Fruit fly (Drosophila melanogaster) whole organism, prepupa: ENCODE measurements around the gene CG31798.

Source experiments
- CG10631 ChIP-seq: fragments of 200-800 bp; sonication (Bioruptor generic); optimal IDR thresholded peaks from 2 replicates; lab custom pipeline; 2016; ENCODE audit warnings: missing biosample characterization, missing genetic modification characterization
- CG10669 ChIP-seq: fragments of 200-800 bp; sonication (Bioruptor generic); optimal IDR thresholded peaks from 3 replicates; lab custom pipeline; 2018; ENCODE audit warnings: missing biosample characterization, mild to moderate bottlenecking, missing genetic modification characterization, moderate library complexity
- CG11294 ChIP-seq: fragments of 200-800 bp; sonication (Bioruptor generic); IDR thresholded peaks from 2 replicates; pipeline ENCODE4 v1.3.6; 2022; ENCODE audit warnings: missing biosample characterization, missing genetic modification characterization
- CG11762 ChIP-seq: fragments of 200-800 bp; sonication (Bioruptor generic); optimal IDR thresholded peaks from 3 replicates; lab custom pipeline; 2016; ENCODE audit warnings: missing biosample characterization, missing genetic modification characterization; ENCODE audit not compliant: insufficient read depth
- CG11902 ChIP-seq: fragments of 200-800 bp; sonication (Bioruptor generic); optimal IDR thresholded peaks from 3 replicates; lab custom pipeline; 2016; ENCODE audit warnings: missing biosample characterization, missing genetic modification characterization
- CG15336 ChIP-seq: fragments of 200-800 bp; sonication (Bioruptor generic); IDR thresholded peaks from 2 replicates; pipeline ENCODE4 v1.3.6; 2022; ENCODE audit warnings: missing biosample characterization, missing genetic modification characterization
- CG31627 ChIP-seq: fragments of 200-800 bp; sonication (Bioruptor generic); optimal IDR thresholded peaks from 3 replicates; lab custom pipeline; 2016; ENCODE audit warnings: missing biosample characterization, missing genetic modification characterization
- CG34406 ChIP-seq: fragments of 200-800 bp; sonication (Bioruptor generic); optimal IDR thresholded peaks from 3 replicates; lab custom pipeline; 2016; ENCODE audit warnings: missing biosample characterization, missing genetic modification characterization
- CG3919 ChIP-seq: fragments of 200-800 bp; sonication (Bioruptor generic); optimal IDR thresholded peaks from 3 replicates; lab custom pipeline; 2016; ENCODE audit warnings: missing biosample characterization, missing genetic modification characterization
- CG4318 ChIP-seq: fragments of 200-800 bp; sonication (Bioruptor generic); optimal IDR thresholded peaks from 3 replicates; lab custom pipeline; 2017; ENCODE audit warnings: missing biosample characterization, mild to moderate bottlenecking, missing genetic modification characterization
- CG6163 ChIP-seq: fragments of 200-800 bp; sonication (Bioruptor generic); IDR thresholded peaks from 3 replicates; pipeline ENCODE4 v1.3.6; 2022; ENCODE audit warnings: missing biosample characterization, missing genetic modification characterization
- CG6276 ChIP-seq: fragments of 200-800 bp; sonication (Bioruptor generic); optimal IDR thresholded peaks from 2 replicates; lab custom pipeline; 2017; ENCODE audit warnings: missing biosample characterization, mild to moderate bottlenecking, missing genetic modification characterization
- CG6808 ChIP-seq: fragments of 200-800 bp; sonication (Bioruptor generic); optimal IDR thresholded peaks from 3 replicates; lab custom pipeline; 2017; ENCODE audit warnings: missing biosample characterization, missing genetic modification characterization, mild to moderate bottlenecking, moderate library complexity, missing genetic modification reagents
- CG7368 ChIP-seq: fragments of 200-800 bp; sonication (Bioruptor generic); optimal IDR thresholded peaks from 3 replicates; lab custom pipeline; 2016; ENCODE audit warnings: missing biosample characterization, missing genetic modification characterization
- CG8632 ChIP-seq: fragments of 200-800 bp; sonication (Bioruptor generic); optimal IDR thresholded peaks from 3 replicates; lab custom pipeline; 2016; ENCODE audit warnings: missing biosample characterization, missing genetic modification characterization
- Eip75B ChIP-seq: fragments of 200-800 bp; sonication (Bioruptor generic); optimal IDR thresholded peaks from 3 replicates; lab custom pipeline; 2016; ENCODE audit warnings: missing biosample characterization, missing genetic modification characterization
- Eip78C ChIP-seq: fragments of 200-800 bp; sonication (Bioruptor generic); peaks from one replicate; lab custom pipeline; 2016; ENCODE audit warnings: missing biosample characterization, missing genetic modification characterization
- Ets96B ChIP-seq: fragments of 200-800 bp; optimal IDR thresholded peaks from 2 replicates; lab custom pipeline; 2019; ENCODE audit warnings: missing biosample characterization, mild to moderate bottlenecking, missing genetic modification characterization, moderate library complexity
- Hr39 ChIP-seq: fragments of 200-800 bp; sonication (Bioruptor generic); optimal IDR thresholded peaks from 2 replicates; lab custom pipeline; 2016; ENCODE audit warnings: missing biosample characterization, missing genetic modification characterization
- Hr4 ChIP-seq: fragments of 200-800 bp; sonication (Bioruptor generic); optimal IDR thresholded peaks from 3 replicates; lab custom pipeline; 2016; ENCODE audit warnings: missing biosample characterization, missing genetic modification characterization
- Lpt ChIP-seq: fragments of 200-800 bp; sonication (Bioruptor generic); optimal IDR thresholded peaks from 3 replicates; lab custom pipeline; 2016; ENCODE audit warnings: missing biosample characterization, missing genetic modification characterization
- Met ChIP-seq: fragments of 200-800 bp; sonication (Bioruptor generic); optimal IDR thresholded peaks from 3 replicates; lab custom pipeline; 2016; ENCODE audit warnings: missing biosample characterization, missing genetic modification characterization
- Sox14 ChIP-seq: fragments of 200-800 bp; sonication (Bioruptor generic); optimal IDR thresholded peaks from 3 replicates; lab custom pipeline; 2016; ENCODE audit warnings: missing biosample characterization, missing genetic modification characterization
- Sox15 ChIP-seq: fragments of 200-800 bp; sonication (Bioruptor generic); optimal IDR thresholded peaks from 3 replicates; lab custom pipeline; 2016; ENCODE audit warnings: missing biosample characterization, missing genetic modification characterization
- achi ChIP-seq: fragments of 200-800 bp; sonication (Bioruptor generic); optimal IDR thresholded peaks from 3 replicates; lab custom pipeline; 2016; ENCODE audit warnings: missing biosample characterization, missing genetic modification characterization
- cyc ChIP-seq: fragments of 200-800 bp; sonication (Bioruptor generic); optimal IDR thresholded peaks from 3 replicates; lab custom pipeline; 2016; ENCODE audit warnings: missing biosample characterization, missing genetic modification characterization
- eg ChIP-seq: fragments of 200-800 bp; sonication (Bioruptor generic); IDR thresholded peaks from 3 replicates; pipeline ENCODE4 v1.3.6; 2022; ENCODE audit warnings: missing biosample characterization, missing genetic modification characterization
- fd59A ChIP-seq: fragments of 200-800 bp; sonication (Bioruptor generic); optimal IDR thresholded peaks from 2 replicates; lab custom pipeline; 2017; ENCODE audit warnings: missing biosample characterization, mild to moderate bottlenecking, missing genetic modification characterization, missing genetic modification reagents
- fd85E ChIP-seq: fragments of 200-800 bp; sonication (Bioruptor generic); optimal IDR thresholded peaks from 3 replicates; lab custom pipeline; 2016; ENCODE audit warnings: missing biosample characterization, missing genetic modification characterization
- fkh ChIP-seq: fragments of 200-800 bp; sonication (Bioruptor generic); optimal IDR thresholded peaks from 3 replicates; lab custom pipeline; 2017; ENCODE audit warnings: missing biosample characterization, mild to moderate bottlenecking, missing genetic modification characterization, moderate library complexity
- lz ChIP-seq: fragments of 200-800 bp; sonication (Bioruptor generic); optimal IDR thresholded peaks from 3 replicates; lab custom pipeline; 2016; ENCODE audit warnings: missing biosample characterization, missing genetic modification characterization
- net ChIP-seq: fragments of 200-800 bp; sonication (Bioruptor generic); optimal IDR thresholded peaks from 3 replicates; lab custom pipeline; 2016; ENCODE audit warnings: missing biosample characterization, missing genetic modification characterization
- ss ChIP-seq, 2 experiments: fragments of 200-800 bp; sonication (Bioruptor generic); optimal IDR thresholded peaks; 2 replicates in 1 of 2; 3 replicates in 1 of 2; lab custom pipeline; 2017 to 2018; ENCODE audit warnings: mild to moderate bottlenecking in 2 of 2, missing biosample characterization in 2 of 2, missing genetic modification characterization in 2 of 2, moderate library complexity in 1 of 2
- svp ChIP-seq: fragments of 200-800 bp; sonication (Bioruptor generic); peaks from one replicate; lab custom pipeline; 2016; ENCODE audit warnings: missing biosample characterization, missing genetic modification characterization
- topi ChIP-seq: fragments of 200-800 bp; sonication (Bioruptor generic); optimal IDR thresholded peaks from 3 replicates; lab custom pipeline; 2016; ENCODE audit warnings: missing biosample characterization, missing genetic modification characterization

CG31798 gene

dm6 chr2L:19364622-19365021 is 29.3 kb upstream of the CG31798 start (continued):
- TF ChIP-seq achi (GFP tag; lab: Kevin White, UChicago), result peak; percentile 65
- peak; percentile 45 for TF ChIP-seq lz (GFP tag; lab: Kevin White, UChicago)
- TF ChIP-seq Sox14, result peak; percentile 48
- peak; percentile 55 for TF ChIP-seq topi (GFP tag; lab: Kevin White, UChicago)
- TF ChIP-seq Met (GFP tag; lab: Kevin White, UChicago), result peak; percentile 54
- peak; percentile 67 for TF ChIP-seq CG10631 (GFP tag; lab: Kevin White, UChicago)
- TF ChIP-seq CG11294 (GFP tag; lab: Robert Waterston, UW), result no peak
- TF ChIP-seq svp (GFP tag; lab: Kevin White, UChicago), result peak; percentile 89
- peak; percentile 31 for TF ChIP-seq CG4318
- TF ChIP-seq CG8632, result peak; percentile 71
- peak; percentile 1 for TF ChIP-seq CG11902 (GFP tag; lab: Kevin White, UChicago)
- peak; percentile 63 for TF ChIP-seq CG6808
- TF ChIP-seq Eip75B, result peak; percentile 33
- TF ChIP-seq Lpt (GFP tag; lab: Kevin White, UChicago), result no peak
- TF ChIP-seq fd85E (GFP tag; lab: Kevin White, UChicago), result no peak
- peak; percentile 41 for TF ChIP-seq CG7368 (GFP tag; lab: Kevin White, UChicago)

- TF ChIP-seq CG6276 (GFP tag; lab: Kevin White, UChicago) (no peak), CG6163 (peak; percentile 46; the same call in 1 of the 3 replicates), CG15336 (no peak), svp (GFP tag; lab: Kevin White, UChicago) (peak; percentile 77), CG31627 (GFP tag; lab: Kevin White, UChicago) (no peak), ss (GFP tag; optimal IDR thresholded peaks at IDR 0.05; lab: Kevin White, UChicago) (peak in 1 of 2 experiments; percentile 41), cyc (GFP tag; lab: Kevin White, UChicago) (peak; percentile 17), CG10631 (GFP tag; lab: Kevin White, UChicago) (peak; percentile 13), topi (GFP tag; lab: Kevin White, UChicago) (peak; percentile 28), Hr39 (GFP tag; lab: Kevin White, UChicago) (peak; percentile 8), CG3919 (peak; percentile 42), Eip78C (GFP tag; lab: Kevin White, UChicago) (peak; percentile 58)
Observed at dm6 chr2L:19366301-19366700, 27.7 kb upstream of the CG31798 start.

dm6 chr2L:19366730-19367129 is 27.2 kb upstream of the CG31798 start:
- TF ChIP-seq Sox15 (GFP tag; lab: Kevin White, UChicago) (no peak), CG34406 (GFP tag; lab: Kevin White, UChicago) (no peak), CG15336 (no peak), Ets96B (no peak), Hr4 (GFP tag; lab: Kevin White, UChicago) (no peak), CG6163 (no peak), fd59A (GFP tag; lab: Kevin White, UChicago) (no peak), achi (GFP tag; lab: Kevin White, UChicago) (no peak), CG31627 (GFP tag; lab: Kevin White, UChicago) (no peak), CG10669 (no peak)

- peak; percentile 68 for TF ChIP-seq fkh
- no peak for TF ChIP-seq net (GFP tag; lab: Kevin White, UChicago)
Observed at dm6 chr2L:19370046-19370445, 23.9 kb upstream of the CG31798 start, which contains the start of gene CG17349. Gene CG17349 (plus strand): TSS chr2L:19370445.

- TF ChIP-seq CG31627 (GFP tag; lab: Kevin White, UChicago) (no peak), CG11762 (GFP tag; lab: Kevin White, UChicago) (no peak), svp (GFP tag; lab: Kevin White, UChicago) (peak; percentile 31), eg (GFP tag; lab: Robert Waterston, UW) (no peak), achi (GFP tag; lab: Kevin White, UChicago) (no peak)
Observed at dm6 chr2L:19373809-19374208, 20.2 kb upstream of the CG31798 start.
